Worm (Caenorhabditis elegans): ENCODE measurements around the gene F25E5.5.

F25E5.5 gene

ce11 chrV:7465509-7465908 is 18.4 kb downstream of the F25E5.5 start, which contains the start of gene F25E5.1 (continued):
- peak; percentile 80 for TF ChIP-seq tbx-2 (tag; optimal IDR thresholded peaks at IDR 0.05)
- peak; percentile 30 for TF ChIP-seq ceh-18 (tag; optimal IDR thresholded peaks at IDR 0.05)
- peak; percentile 15 for TF ChIP-seq unc-86 (tag; optimal IDR thresholded peaks at IDR 0.05)
- TF ChIP-seq hlh-30 (tag; optimal IDR thresholded peaks at IDR 0.05; ENCODE audit: insufficient read depth): peak; percentile 50
- peak; percentile 46 for TF ChIP-seq lim-6 (tag; optimal IDR thresholded peaks at IDR 0.05)
- TF ChIP-seq zip-5 (tag; optimal IDR thresholded peaks at IDR 0.05): peak; percentile 42
- TF ChIP-seq ttx-3 (tag; optimal IDR thresholded peaks at IDR 0.05): no peak
- TF ChIP-seq ets-4 (tag; optimal IDR thresholded peaks at IDR 0.05): peak; percentile 78

ce11 chrV:7472815-7473214 is 25.8 kb downstream of the F25E5.5 start, which contains the start of gene str-28:
Gene str-28 (minus strand): TSS chrV:7472915.
- TF ChIP-seq ceh-24 (tag; optimal IDR thresholded peaks at IDR 0.05): no peak
- no peak for TF ChIP-seq ahr-1 (tag; optimal IDR thresholded peaks at IDR 0.05)
- TF ChIP-seq nhr-11 (tag; optimal IDR thresholded peaks at IDR 0.05): no peak
- no peak for TF ChIP-seq nfya-1 (tag; optimal IDR thresholded peaks at IDR 0.05)
- TF ChIP-seq ceh-31 (tag; optimal IDR thresholded peaks at IDR 0.05): no peak
- no peak for TF ChIP-seq ets-4 (tag; optimal IDR thresholded peaks at IDR 0.05)

ce11 chrV:7476766-7477165 is 29.7 kb downstream of the F25E5.5 start, which contains the start of gene srh-125:
Gene srh-125 (minus strand): TSS chrV:7476866.
- TF ChIP-seq npax-4 (tag; optimal IDR thresholded peaks at IDR 0.05): no peak
- no peak for TF ChIP-seq dmd-4 (tag; optimal IDR thresholded peaks at IDR 0.05; ENCODE audit: borderline replicate concordance)
- no peak for TF ChIP-seq F13H6.1 (tag; optimal IDR thresholded peaks at IDR 0.05)
- no peak for TF ChIP-seq tbx-7 (tag; optimal IDR thresholded peaks at IDR 0.05)
- TF ChIP-seq dve-1 (tag; optimal IDR thresholded peaks at IDR 0.05): no peak
- TF ChIP-seq unc-86 (tag; optimal IDR thresholded peaks at IDR 0.05): no peak
- TF ChIP-seq ceh-19 (GFP tag; optimal IDR thresholded peaks at IDR 0.05): no peak
- no peak for TF ChIP-seq hlh-6 (tag; optimal IDR thresholded peaks at IDR 0.05)
- no peak for TF ChIP-seq ets-4 (tag; optimal IDR thresholded peaks at IDR 0.05)
- TF ChIP-seq pha-4 (tag; optimal IDR thresholded peaks at IDR 0.05): no peak
- no peak for TF ChIP-seq tbx-2 (tag; optimal IDR thresholded peaks at IDR 0.05)
- TF ChIP-seq pqm-1 (tag; optimal IDR thresholded peaks at IDR 0.05): no peak
- no peak for TF ChIP-seq odd-2 (tag; optimal IDR thresholded peaks at IDR 0.05)
- TF ChIP-seq sox-2 (GFP tag; IDR thresholded peaks at IDR 0.05): no peak
- no peak for TF ChIP-seq unc-42 (tag; optimal IDR thresholded peaks at IDR 0.05)
- TF ChIP-seq nhr-232 (tag; optimal IDR thresholded peaks at IDR 0.05): no peak
- TF ChIP-seq K09A11.1 (tag; optimal IDR thresholded peaks at IDR 0.05; ENCODE audit: insufficient read depth): no peak

ce11 chrV:7478404-7478803 is 31.3 kb downstream of the F25E5.5 start, which contains the start of gene str-190:
Gene str-190 (minus strand): TSS chrV:7478504.
- TF ChIP-seq K09A11.1 (tag; optimal IDR thresholded peaks at IDR 0.05; ENCODE audit: insufficient read depth) (no peak), fkh-6 (tag; optimal IDR thresholded peaks at IDR 0.05) (no peak), eyg-1 (tag; optimal IDR thresholded peaks at IDR 0.05) (no peak), pax-1 (tag; optimal IDR thresholded peaks at IDR 0.05) (no peak), ceh-48 (tag; optimal IDR thresholded peaks at IDR 0.05) (no peak), pqm-1 (tag; optimal IDR thresholded peaks at IDR 0.05) (no peak), Y22D7AL.16 (tag; optimal IDR thresholded peaks at IDR 0.05) (no peak), fkh-10 (GFP tag; optimal IDR thresholded peaks at IDR 0.05) (no peak), elt-2 (tag; optimal IDR thresholded peaks at IDR 0.05) (no peak), ama-1 (optimal IDR thresholded peaks at IDR 0.05) (no peak), ceh-18 (tag; optimal IDR thresholded peaks at IDR 0.05) (no peak), sdc-2 (tag; optimal IDR thresholded peaks at IDR 0.05) (no peak), lin-11 (tag; optimal IDR thresholded peaks at IDR 0.05) (no peak), hlh-30 (tag; optimal IDR thresholded peaks at IDR 0.05; ENCODE audit: insufficient read depth) (no peak)

Measured in whole organism, late embryonic.